Fruit fly (Drosophila melanogaster) whole organism, embryonic: ENCODE measurements around the gene CG15186.

Experiments used
- BEAF-32 ChIP-seq: fragments of 200-800 bp; sonication (Bioruptor generic); optimal IDR thresholded peaks from 3 replicates; lab custom pipeline; 2017; ENCODE audit warnings: missing biosample characterization, missing genetic modification characterization, mild to moderate bottlenecking, moderate library complexity, missing genetic modification reagents
- CG10543 ChIP-seq: fragments of 200-800 bp; sonication (Bioruptor generic); optimal IDR thresholded peaks from 3 replicates; lab custom pipeline; 2017; ENCODE audit warnings: missing biosample characterization, mild to moderate bottlenecking, missing genetic modification characterization, moderate library complexity
- CG11456 ChIP-seq: fragments of 200-800 bp; sonication (Bioruptor generic); IDR thresholded peaks from 3 replicates; pipeline ENCODE4 v1.3.6; 2022; ENCODE audit warnings: missing biosample characterization, missing genetic modification characterization
- CG11723 ChIP-seq: fragments of 200-800 bp; sonication (Bioruptor generic); optimal IDR thresholded peaks from 2 replicates; lab custom pipeline; 2017; ENCODE audit warnings: missing biosample characterization, mild to moderate bottlenecking, missing genetic modification characterization
- CG12769 ChIP-seq: fragments of 200-800 bp; sonication (Bioruptor generic); optimal IDR thresholded peaks from 2 replicates; lab custom pipeline; 2019; ENCODE audit warnings: missing biosample characterization, mild to moderate bottlenecking, missing genetic modification characterization, moderate library complexity
- CG12942 ChIP-seq: fragments of 200-800 bp; sonication (Bioruptor generic); optimal IDR thresholded peaks from 3 replicates; lab custom pipeline; 2016; ENCODE audit warnings: missing biosample characterization, missing genetic modification characterization
- CG15011 ChIP-seq: fragments of 200-800 bp; sonication (Bioruptor generic); optimal IDR thresholded peaks from 3 replicates; lab custom pipeline; 2018; ENCODE audit warnings: missing biosample characterization, mild to moderate bottlenecking, missing genetic modification characterization
- CG15601 ChIP-seq: fragments of 200-800 bp; sonication (Bioruptor generic); optimal IDR thresholded peaks from 3 replicates; lab custom pipeline; 2019; ENCODE audit warnings: missing biosample characterization, mild to moderate bottlenecking, missing genetic modification characterization, moderate library complexity
- CG17361 ChIP-seq: fragments of 200-800 bp; sonication (Bioruptor generic); IDR thresholded peaks from 3 replicates; pipeline ENCODE4 v1.3.6; 2022; ENCODE audit warnings: missing biosample characterization, missing genetic modification characterization
- CG3163 ChIP-seq: fragments of 200-800 bp; sonication (Bioruptor generic); optimal IDR thresholded peaks from 3 replicates; lab custom pipeline; 2016; ENCODE audit warnings: missing biosample characterization, missing genetic modification characterization
- CG32532 ChIP-seq: fragments of 200-800 bp; sonication (Bioruptor generic); IDR thresholded peaks from 2 replicates; pipeline ENCODE4 v1.3.6; 2022; ENCODE audit warnings: missing biosample characterization, missing genetic modification characterization
- CG34224 ChIP-seq: fragments of 200-800 bp; sonication (Bioruptor generic); IDR thresholded peaks from 3 replicates; pipeline ENCODE4 v1.3.6; 2022; ENCODE audit warnings: missing biosample characterization, missing genetic modification characterization; ENCODE audit not compliant: partially characterized antibody
- CG3838 ChIP-seq: fragments of 200-800 bp; sonication (Bioruptor generic); optimal IDR thresholded peaks from 3 replicates; lab custom pipeline; 2016; ENCODE audit warnings: missing biosample characterization, missing genetic modification characterization
- CG5245 ChIP-seq: fragments of 200-800 bp; sonication (Bioruptor generic); optimal IDR thresholded peaks from 3 replicates; lab custom pipeline; 2016; ENCODE audit warnings: missing biosample characterization, missing genetic modification characterization
- CG5953 ChIP-seq: fragments of 200-800 bp; sonication (Bioruptor generic); IDR thresholded peaks from 2 replicates; pipeline ENCODE4 v1.3.6; 2022; ENCODE audit warnings: missing biosample characterization, missing genetic modification characterization
- CG6175 ChIP-seq: fragments of 200-800 bp; sonication (Bioruptor generic); IDR thresholded peaks from 3 replicates; pipeline ENCODE4 v1.3.6; 2022; ENCODE audit warnings: missing biosample characterization, missing genetic modification characterization
- CG7372 ChIP-seq: fragments of 200-800 bp; sonication (Bioruptor generic); IDR thresholded peaks from 2 replicates; pipeline ENCODE4 v1.3.6; 2022; ENCODE audit warnings: missing biosample characterization, missing genetic modification characterization
- Chrac-16 ChIP-seq: fragments of 200-800 bp; sonication (Bioruptor generic); optimal IDR thresholded peaks from 3 replicates; lab custom pipeline; 2016; ENCODE audit warnings: missing biosample characterization, missing genetic modification characterization
- ERR ChIP-seq: fragments of 200-800 bp; sonication (Bioruptor generic); optimal IDR thresholded peaks from 2 replicates; lab custom pipeline; 2016; ENCODE audit warnings: missing biosample characterization, missing genetic modification characterization
- Ets97D ChIP-seq: fragments of 200-800 bp; sonication (Bioruptor generic); optimal IDR thresholded peaks from 3 replicates; lab custom pipeline; 2016; ENCODE audit warnings: missing biosample characterization, missing genetic modification characterization
- Hr39 ChIP-seq: fragments of >200 bp; optimal IDR thresholded peaks from 2 replicates; lab custom pipeline; 2017
- Opbp ChIP-seq: fragments of 200-800 bp; sonication (Bioruptor generic); IDR thresholded peaks from 3 replicates; pipeline ENCODE4 v1.3.6; 2022; ENCODE audit warnings: missing biosample characterization, missing genetic modification characterization; ENCODE audit not compliant: partially characterized antibody
- Side ChIP-seq: fragments of 200-800 bp; sonication (Bioruptor generic); optimal IDR thresholded peaks from 2 replicates; lab custom pipeline; 2016; ENCODE audit warnings: missing biosample characterization, missing genetic modification characterization
- Six4 ChIP-seq: fragments of 200-800 bp; sonication (Bioruptor generic); optimal IDR thresholded peaks from 2 replicates; lab custom pipeline; 2016; ENCODE audit warnings: missing biosample characterization, missing genetic modification characterization
- Sox102F ChIP-seq: fragments of 200-800 bp; sonication (Bioruptor generic); optimal IDR thresholded peaks from 2 replicates; lab custom pipeline; 2018; ENCODE audit warnings: missing biosample characterization, mild to moderate bottlenecking, missing genetic modification characterization, moderate library complexity
- Stat92E ChIP-seq, 3 experiments: fragments of >200 bp in 2 of 3; fragments of 200-800 bp in 1 of 3; sonication (Bioruptor generic) in 1 of 3; optimal IDR thresholded peaks; 2 replicates each; lab custom pipeline; 2017 to 2019; ENCODE audit warnings: missing biosample characterization in 3 of 3, missing genetic modification characterization in 3 of 3, mild to moderate bottlenecking in 1 of 3, moderate library complexity in 1 of 3
- abd-A ChIP-seq: fragments of 200-800 bp; sonication (Bioruptor generic); optimal IDR thresholded peaks from 3 replicates; lab custom pipeline; 2019; ENCODE audit warnings: missing biosample characterization, mild to moderate bottlenecking, missing genetic modification characterization, moderate library complexity
- aop ChIP-seq: fragments of 200-800 bp; sonication (Bioruptor generic); IDR thresholded peaks from 2 replicates; pipeline ENCODE4 v1.3.6; 2022; ENCODE audit warnings: missing biosample characterization, missing genetic modification characterization
- br ChIP-seq: fragments of >200 bp; optimal IDR thresholded peaks from 2 replicates; lab custom pipeline; 2017
- cato ChIP-seq: fragments of 200-800 bp; sonication (Bioruptor generic); optimal IDR thresholded peaks from 2 replicates; lab custom pipeline; 2016; ENCODE audit warnings: missing biosample characterization, missing genetic modification characterization, borderline replicate concordance
- cg ChIP-seq: fragments of 200-800 bp; sonication (Bioruptor generic); optimal IDR thresholded peaks from 3 replicates; lab custom pipeline; 2019; ENCODE audit warnings: missing biosample characterization, mild to moderate bottlenecking, missing genetic modification characterization, moderate library complexity
- crol ChIP-seq: fragments of 200-800 bp; sonication (Bioruptor generic); IDR thresholded peaks from 2 replicates; pipeline ENCODE4 v1.3.6; 2022; ENCODE audit warnings: missing biosample characterization, missing genetic modification characterization
- cwo ChIP-seq: fragments of 200-800 bp; sonication (Bioruptor generic); optimal IDR thresholded peaks from 3 replicates; lab custom pipeline; 2017; ENCODE audit warnings: missing biosample characterization, missing genetic modification characterization, mild to moderate bottlenecking, moderate library complexity, missing genetic modification reagents
- fru ChIP-seq: fragments of >200 bp; optimal IDR thresholded peaks from 2 replicates; lab custom pipeline; 2017
- hbn ChIP-seq: fragments of 200-800 bp; sonication (Bioruptor generic); IDR thresholded peaks from 2 replicates; pipeline ENCODE4 v1.3.6; 2022; ENCODE audit warnings: missing biosample characterization, missing genetic modification characterization; ENCODE audit not compliant: partially characterized antibody
- nau ChIP-seq: fragments of 200-800 bp; sonication (Bioruptor generic); optimal IDR thresholded peaks from 3 replicates; lab custom pipeline; 2017; ENCODE audit warnings: missing biosample characterization, mild to moderate bottlenecking, missing genetic modification characterization, missing genetic modification reagents
- pita ChIP-seq: fragments of 200-800 bp; sonication (Bioruptor generic); optimal IDR thresholded peaks from 2 replicates; lab custom pipeline; 2017; ENCODE audit warnings: missing biosample characterization, mild to moderate bottlenecking, missing genetic modification characterization
- pnt ChIP-seq: fragments of 200-800 bp; sonication (Bioruptor generic); optimal IDR thresholded peaks from 3 replicates; lab custom pipeline; 2016; ENCODE audit warnings: missing biosample characterization, missing genetic modification characterization
- pzg ChIP-seq: fragments of 200-800 bp; sonication (Bioruptor generic); optimal IDR thresholded peaks from 3 replicates; lab custom pipeline; 2018; ENCODE audit warnings: missing biosample characterization, mild to moderate bottlenecking, missing genetic modification characterization, moderate library complexity
- sna ChIP-seq: fragments of 200-800 bp; sonication (Bioruptor generic); IDR thresholded peaks from 2 replicates; pipeline ENCODE4 v1.3.6; 2022; ENCODE audit warnings: missing biosample characterization, missing genetic modification characterization; ENCODE audit not compliant: partially characterized antibody
- sob ChIP-seq: fragments of 200-800 bp; sonication (Bioruptor generic); IDR thresholded peaks from 2 replicates; pipeline ENCODE4 v1.3.6; 2022; ENCODE audit warnings: missing biosample characterization, missing genetic modification characterization
- sr ChIP-seq: fragments of 200-800 bp; sonication (Bioruptor generic); IDR thresholded peaks from 3 replicates; pipeline ENCODE4 v1.3.6; 2022; ENCODE audit warnings: missing biosample characterization, missing genetic modification characterization
- twi ChIP-seq: fragments of 200-800 bp; optimal IDR thresholded peaks from 2 replicates; lab custom pipeline; 2019; ENCODE audit warnings: missing biosample characterization, mild to moderate bottlenecking, missing genetic modification characterization, moderate library complexity
- vnd ChIP-seq: fragments of 200-800 bp; sonication (Bioruptor generic); IDR thresholded peaks from 3 replicates; pipeline ENCODE4 v1.3.6; 2022; ENCODE audit warnings: missing biosample characterization, missing genetic modification characterization; ENCODE audit not compliant: partially characterized antibody

The CG15186 gene

dm6 chr3R:6476429-6476828 is 1.7 kb upstream of the CG15186 start:
- TF ChIP-seq CG10543 (GFP tag; lab: Kevin White, UChicago) (peak; percentile 14), sob (GFP tag; lab: Robert Waterston, UW) (no peak), CG7372 (0 out of 2 replicates have a peak, but pooled peaks have one; percentile 13), sna (no peak), Six4 (GFP tag; lab: Kevin White, UChicago) (no peak), twi (tag; lab: Kevin White, UChicago) (no peak), crol (GFP tag; lab: Robert Waterston, UW) (peak; percentile 46; the same call in 1 of the 2 replicates), CG17361 (GFP tag; lab: Robert Waterston, UW) (no peak), ERR (GFP tag; lab: Kevin White, UChicago) (no peak), sr (peak; percentile 69), CG11456 (GFP tag; lab: Robert Waterston, UW) (no peak), CG34224 (GFP tag; lab: Robert Waterston, UW) (no peak), br (lab: Kevin White, UChicago) (no peak), CG32532 (GFP tag; lab: Robert Waterston, UW) (no peak), fru (lab: Kevin White, UChicago) (no peak), nau (GFP tag; lab: Kevin White, UChicago) (peak; percentile 8), pita (GFP tag; lab: Kevin White, UChicago) (no peak), CG5953 (no peak), CG6175 (GFP tag; lab: Robert Waterston, UW) (0 out of 3 replicates have a peak, but pooled peaks have one; percentile 12), pnt (GFP tag; lab: Kevin White, UChicago) (no peak), Hr39 (lab: Kevin White, UChicago) (no peak), CG11723 (GFP tag; lab: Kevin White, UChicago) (no peak), aop (no peak), Side (GFP tag; lab: Kevin White, UChicago) (no peak), CG3838 (no peak), Chrac-16 (no peak), Ets97D (GFP tag; lab: Kevin White, UChicago) (no peak), CG15601 (no peak), abd-A (no peak), CG12769 (tag; lab: Kevin White, UChicago) (peak; percentile 58), CG15011 (no peak), cg (GFP tag; lab: Kevin White, UChicago) (peak; percentile 14), hbn (GFP tag; lab: Robert Waterston, UW) (no peak), cwo (GFP tag; lab: Kevin White, UChicago) (no peak), CG3163 (GFP tag; lab: Kevin White, UChicago) (no peak), pzg (GFP tag; lab: Kevin White, UChicago) (no peak), CG12942 (GFP tag; lab: Kevin White, UChicago) (no peak), CG5245 (no peak), Sox102F (no peak), Opbp (GFP tag; lab: Robert Waterston, UW) (no peak), cato (GFP tag; lab: Kevin White, UChicago) (no peak), vnd (GFP tag; lab: Robert Waterston, UW) (no peak), BEAF-32 (GFP tag; lab: Kevin White, UChicago) (no peak), Stat92E (GFP tag; optimal IDR thresholded peaks at IDR 0.05; lab: Kevin White, UChicago) (no peak)
